Fruit fly (Drosophila melanogaster): ENCODE data around the gene CG32447.
A peak's percentile ranks its signal among the peaks of the same experiment; 100 is the strongest.

dm6 chr3L:21709785-21710591, 3.8 kb upstream of the CG32447 start:
- TF ChIP-seq svp (GFP tag) = peak; percentile 90
- TF ChIP-seq Hr39 (GFP tag; optimal IDR thresholded peaks at IDR 0.05) = peak; percentile 63
- peak; percentile 78 for TF ChIP-seq Smox (GFP tag; optimal IDR thresholded peaks at IDR 0.05)
- 0 out of 2 replicates have a peak, but pooled peaks have one; percentile 26 for TF ChIP-seq Gug (GFP tag; IDR thresholded peaks at IDR 0.05)
- TF ChIP-seq CG16779 (tag; optimal IDR thresholded peaks at IDR 0.05) = peak; percentile 47
- peak; percentile 33 for TF ChIP-seq fd85E (GFP tag; optimal IDR thresholded peaks at IDR 0.05)
- peak; percentile 89 for TF ChIP-seq fd59A (GFP tag; optimal IDR thresholded peaks at IDR 0.05)
- peak; percentile 75 for TF ChIP-seq cyc (GFP tag; optimal IDR thresholded peaks at IDR 0.05)
- peak; percentile 67 for TF ChIP-seq Eip93F (GFP tag; optimal IDR thresholded peaks at IDR 0.05)
- peak; percentile 82 for TF ChIP-seq Met (GFP tag; optimal IDR thresholded peaks at IDR 0.05)
